Worm (Caenorhabditis elegans): ENCODE data around the gene F42A9.8.

The F42A9.8 gene

DNA sequence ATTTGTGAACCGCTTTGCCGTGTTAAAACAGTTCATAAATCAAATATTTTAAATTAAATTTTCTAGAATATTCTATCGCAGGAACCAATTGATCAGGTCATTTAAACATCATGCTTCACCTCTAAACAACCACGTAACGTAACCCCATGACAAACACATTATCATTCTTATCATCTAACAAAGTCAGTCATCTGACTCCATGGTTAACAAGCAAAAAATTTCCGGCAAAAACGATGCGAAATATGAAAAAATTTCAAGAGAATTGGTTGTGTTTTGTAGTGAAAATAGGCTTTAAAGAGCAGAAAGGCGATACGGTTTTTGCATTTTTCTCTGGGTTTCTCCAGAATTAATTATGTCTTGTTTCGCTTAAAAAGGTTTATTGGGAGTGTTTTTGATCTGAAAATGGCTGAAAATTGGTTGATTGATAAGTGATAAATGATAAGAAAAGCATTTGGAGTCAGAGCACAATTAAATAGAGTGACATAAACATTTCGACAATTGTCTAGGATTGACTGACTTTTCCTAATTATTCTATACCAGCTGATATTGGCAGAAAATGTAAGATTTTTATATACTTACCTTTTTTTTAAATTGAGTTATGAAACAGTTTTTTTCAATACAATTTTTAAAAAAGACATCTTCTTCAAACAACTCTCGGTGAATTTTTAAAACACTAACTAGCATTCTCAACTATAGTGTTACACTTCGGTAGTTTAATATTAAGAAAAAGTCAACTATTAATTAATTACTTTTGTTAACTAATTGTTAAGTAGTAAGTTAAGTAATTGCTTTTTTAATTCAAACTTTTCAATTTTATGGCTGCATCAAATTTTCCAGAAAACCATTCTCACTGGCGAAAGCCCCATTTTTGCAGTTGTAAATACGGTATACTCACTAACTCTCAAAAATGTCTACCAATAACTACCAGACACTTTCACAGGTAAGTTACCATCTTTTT lies 33.2 kb downstream of the F42A9.8 start, which contains the start of gene catp-7:
Gene catp-7, plus strand, starts transcription at position 908 of the 958 bp plus-strand sequence.
- TF ChIP-seq ceh-39 (tag; optimal IDR thresholded peaks at IDR 0.05): no peak
- no peak for TF ChIP-seq ceh-83 (GFP tag; optimal IDR thresholded peaks at IDR 0.05)
- no peak for TF ChIP-seq mep-1 (tag; optimal IDR thresholded peaks at IDR 0.05)
- TF ChIP-seq elt-1 (tag; optimal IDR thresholded peaks at IDR 0.05; ENCODE audit: borderline replicate concordance, insufficient read depth): no peak
- no peak for TF ChIP-seq nhr-12 (tag; optimal IDR thresholded peaks at IDR 0.05)
- TF ChIP-seq snpc-4 (tag; optimal IDR thresholded peaks at IDR 0.05): no peak
- TF ChIP-seq unc-62 (GFP tag; optimal IDR thresholded peaks at IDR 0.05): no peak
- no peak for TF ChIP-seq flh-1 (GFP tag; optimal IDR thresholded peaks at IDR 0.05)

DNA sequence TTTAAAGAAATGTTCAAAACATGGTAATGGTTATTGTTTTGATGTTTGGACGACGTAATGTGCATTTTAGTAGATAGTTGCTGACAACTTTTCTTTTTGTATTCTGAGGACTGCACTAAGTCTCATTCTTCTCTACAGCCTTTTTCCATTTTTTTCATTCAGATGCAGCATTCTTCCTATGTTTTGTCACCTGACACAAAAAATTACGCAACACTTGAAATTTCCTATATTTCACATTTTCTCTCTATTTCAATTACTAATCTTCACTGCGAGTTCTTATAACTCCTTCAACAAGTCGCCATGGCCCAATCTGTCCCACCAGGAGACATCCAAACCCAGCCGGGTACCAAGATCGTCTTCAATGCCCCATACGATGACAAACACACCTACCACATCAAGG lies 47.4 kb downstream of the F42A9.8 start, which contains the start of gene Y59H11AM.1:
Gene Y59H11AM.1, plus strand, starts transcription at position 301 of the 400 bp plus-strand sequence.
- TF ChIP-seq tbx-8 (GFP tag; optimal IDR thresholded peaks at IDR 0.05) (no peak), cnd-1 (tag; optimal IDR thresholded peaks at IDR 0.05) (no peak), mab-5 (tag; optimal IDR thresholded peaks at IDR 0.05) (no peak), bed-3 (GFP tag; optimal IDR thresholded peaks at IDR 0.05) (no peak), lin-32 (GFP tag; optimal IDR thresholded peaks at IDR 0.05) (no peak), unc-120 (tag; optimal IDR thresholded peaks at IDR 0.05; ENCODE audit: poor library complexity, severe bottlenecking) (no peak), unc-39 (tag; optimal IDR thresholded peaks at IDR 0.05) (no peak), sem-2 (GFP tag; optimal IDR thresholded peaks at IDR 0.05) (no peak), drap-1 (GFP tag; optimal IDR thresholded peaks at IDR 0.05) (no peak), ceh-39 (tag; optimal IDR thresholded peaks at IDR 0.05) (no peak), nhr-237 (tag; optimal IDR thresholded peaks at IDR 0.05) (no peak), nhr-28 (tag; optimal IDR thresholded peaks at IDR 0.05) (no peak), lsy-2 (tag; optimal IDR thresholded peaks at IDR 0.05) (no peak), nhr-76 (tag; optimal IDR thresholded peaks at IDR 0.05) (no peak), mls-2 (tag; optimal IDR thresholded peaks at IDR 0.05) (no peak), pha-4 (tag; optimal IDR thresholded peaks at IDR 0.05) (no peak), ztf-11 (tag; optimal IDR thresholded peaks at IDR 0.05) (no peak), M03D4.4 (tag; optimal IDR thresholded peaks at IDR 0.05) (no peak)

DNA sequence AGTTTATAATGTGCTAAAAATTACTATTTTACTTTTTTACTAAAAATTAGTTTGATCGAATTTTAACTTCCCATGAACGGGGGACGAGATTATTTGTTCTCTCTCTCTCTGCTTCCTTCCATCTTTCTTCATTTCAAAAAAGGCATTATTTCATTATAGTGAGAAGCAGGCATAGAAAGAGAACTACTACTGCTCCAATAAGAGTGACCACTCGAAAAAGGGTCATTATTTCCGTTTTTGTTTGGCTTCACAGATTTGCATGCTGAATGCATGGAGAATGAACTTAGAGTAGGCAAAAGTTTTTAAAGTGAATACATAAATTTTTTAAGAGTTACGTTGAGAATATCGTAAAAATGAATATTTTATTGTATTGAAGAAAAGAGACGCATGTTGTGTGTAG lies 47.9 kb downstream of the F42A9.8 start:
- TF ChIP-seq nhr-28 (tag; optimal IDR thresholded peaks at IDR 0.05) (no peak), lsy-2 (tag; optimal IDR thresholded peaks at IDR 0.05) (no peak), unc-39 (tag; optimal IDR thresholded peaks at IDR 0.05) (no peak), cnd-1 (tag; optimal IDR thresholded peaks at IDR 0.05) (no peak), pha-4 (tag; optimal IDR thresholded peaks at IDR 0.05) (no peak)

DNA sequence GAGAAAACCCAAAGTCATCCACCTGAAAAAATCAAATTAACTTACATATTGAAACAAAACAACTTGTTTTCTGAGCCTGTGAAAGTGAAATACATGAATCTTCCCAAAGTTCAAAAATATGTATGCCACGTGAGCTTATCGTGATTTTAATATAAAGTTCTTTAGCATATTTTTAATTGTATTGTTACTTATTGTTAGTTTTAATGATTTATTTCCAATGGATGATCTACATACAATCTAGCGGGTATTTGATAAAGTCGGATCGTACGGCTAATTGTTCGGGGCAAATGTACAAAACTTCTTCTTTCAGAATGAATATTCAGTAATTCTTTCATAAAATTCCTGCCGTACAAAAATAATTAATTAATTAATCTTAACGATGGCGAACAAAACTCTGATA lies 48.3 kb downstream of the F42A9.8 start, which contains the start of gene Y59H11AM.4:
Gene Y59H11AM.4, minus strand, starts transcription at position 101 of the 400 bp plus-strand sequence.
- TF ChIP-seq hlh-1 (tag; optimal IDR thresholded peaks at IDR 0.05) (no peak), unc-39 (tag; optimal IDR thresholded peaks at IDR 0.05) (no peak), lin-32 (GFP tag; optimal IDR thresholded peaks at IDR 0.05) (no peak), unc-62 (GFP tag; optimal IDR thresholded peaks at IDR 0.05) (no peak), zip-8 (tag; optimal IDR thresholded peaks at IDR 0.05) (no peak), pha-4 (tag; optimal IDR thresholded peaks at IDR 0.05) (no peak), ztf-11 (tag; optimal IDR thresholded peaks at IDR 0.05) (no peak), nhr-28 (tag; optimal IDR thresholded peaks at IDR 0.05) (no peak), sem-2 (GFP tag; optimal IDR thresholded peaks at IDR 0.05) (no peak), ceh-43 (GFP tag; optimal IDR thresholded peaks at IDR 0.05) (no peak), lsy-2 (tag; optimal IDR thresholded peaks at IDR 0.05) (no peak), sptf-1 (tag; optimal IDR thresholded peaks at IDR 0.05) (no peak), lin-13 (tag; optimal IDR thresholded peaks at IDR 0.05) (no peak), unc-120 (tag; optimal IDR thresholded peaks at IDR 0.05; ENCODE audit: poor library complexity, severe bottlenecking) (no peak), elt-1 (tag; optimal IDR thresholded peaks at IDR 0.05; ENCODE audit: borderline replicate concordance, insufficient read depth) (no peak)
